Fruit fly (Drosophila melanogaster) whole organism, wandering third instar larva: ENCODE data around the gene Ir7f.

Experiments
- Abd-B ChIP-seq: fragments of >200 bp; optimal IDR thresholded peaks from 2 replicates; lab custom pipeline; 2017; ENCODE audit warnings: missing biosample characterization, missing genetic modification characterization
- CG32264 ChIP-seq: fragments of 200-800 bp; sonication (Bioruptor generic); optimal IDR thresholded peaks from 2 replicates; lab custom pipeline; 2016; ENCODE audit warnings: missing biosample characterization, missing genetic modification characterization
- CG9705 ChIP-seq: fragments of 200-800 bp; sonication (Bioruptor generic); optimal IDR thresholded peaks from 2 replicates; lab custom pipeline; 2018; ENCODE audit warnings: missing biosample characterization, mild to moderate bottlenecking, missing genetic modification characterization
- CrebA ChIP-seq: fragments of 200-800 bp; sonication (Bioruptor generic); optimal IDR thresholded peaks from 2 replicates; lab custom pipeline; 2016; ENCODE audit warnings: missing biosample characterization, mild to moderate bottlenecking, missing genetic modification characterization, borderline replicate concordance
- Dfd ChIP-seq: fragments of >200 bp; optimal IDR thresholded peaks from 2 replicates; lab custom pipeline; 2017; ENCODE audit warnings: missing biosample characterization, missing genetic modification characterization
- Dif ChIP-seq: fragments of 200-275, 200-300 bp; sonication (Bioruptor generic); optimal IDR thresholded peaks from 2 replicates; lab custom pipeline; 2018; ENCODE audit warnings: missing biosample characterization, missing genetic modification characterization; ENCODE audit not compliant: partially characterized antibody
- GATAd ChIP-seq: sonication (Bioruptor generic); optimal IDR thresholded peaks from 2 replicates; lab custom pipeline; 2016; ENCODE audit warnings: missing biosample characterization, missing genetic modification characterization
- HLH106 ChIP-seq: fragments of 200-800 bp; optimal IDR thresholded peaks from 3 replicates; lab custom pipeline; 2019; ENCODE audit warnings: missing biosample characterization, mild to moderate bottlenecking, missing genetic modification characterization, moderate library complexity
- Hnf4 ChIP-seq: fragments of 200-800 bp; sonication (Bioruptor generic); optimal IDR thresholded peaks from 2 replicates; lab custom pipeline; 2016; ENCODE audit warnings: missing biosample characterization, mild to moderate bottlenecking, missing genetic modification characterization
- Hr78 ChIP-seq: fragments of >200 bp; optimal IDR thresholded peaks from 2 replicates; lab custom pipeline; 2017; ENCODE audit warnings: missing biosample characterization, missing genetic modification characterization
- Hr83 ChIP-seq: fragments of 200-300 bp; sonication (Bioruptor generic); optimal IDR thresholded peaks from 2 replicates; lab custom pipeline; 2016; ENCODE audit warnings: missing biosample characterization, mild to moderate bottlenecking, missing genetic modification characterization, moderate library complexity; ENCODE audit not compliant: poor library complexity, severe bottlenecking
- Jra ChIP-seq: sonication (Bioruptor generic); optimal IDR thresholded peaks from 2 replicates; lab custom pipeline; 2016; ENCODE audit warnings: missing biosample characterization, missing genetic modification characterization
- Mio ChIP-seq: sonication (Bioruptor generic); optimal IDR thresholded peaks from 2 replicates; lab custom pipeline; 2016; ENCODE audit warnings: missing biosample characterization, missing genetic modification characterization
- Myc ChIP-seq: fragments of >200 bp; optimal IDR thresholded peaks from 2 replicates; lab custom pipeline; 2017
- N ChIP-seq: fragments of >200 bp; optimal IDR thresholded peaks from 2 replicates; lab custom pipeline; 2018; ENCODE audit warnings: missing biosample characterization, missing external identifiers, missing genetic modification characterization
- OdsH ChIP-seq: fragments of 200-800 bp; sonication (Bioruptor generic); optimal IDR thresholded peaks from 2 replicates; lab custom pipeline; 2016; ENCODE audit warnings: missing biosample characterization, mild to moderate bottlenecking, missing genetic modification characterization
- Rel ChIP-seq, 2 experiments: fragments of 200-800 bp; sonication (Bioruptor generic) in 1 of 2; optimal IDR thresholded peaks; 2 replicates in 1 of 2; 3 replicates in 1 of 2; lab custom pipeline; 2016 to 2019; ENCODE audit warnings: mild to moderate bottlenecking in 2 of 2, missing biosample characterization in 2 of 2, missing genetic modification characterization in 2 of 2, moderate library complexity in 1 of 2
- Sp1 ChIP-seq: fragments of 200-800 bp; sonication (Bioruptor generic); optimal IDR thresholded peaks from 3 replicates; lab custom pipeline; 2019; ENCODE audit warnings: missing biosample characterization, mild to moderate bottlenecking, missing genetic modification characterization, moderate library complexity
- Vsx2 ChIP-seq: fragments of 200-300, 225-300 bp; sonication (Bioruptor generic); optimal IDR thresholded peaks from 2 replicates; lab custom pipeline; 2018; ENCODE audit warnings: missing biosample characterization, missing genetic modification characterization; ENCODE audit not compliant: partially characterized antibody
- br ChIP-seq: fragments of 200-800 bp; sonication (Bioruptor generic); optimal IDR thresholded peaks from 2 replicates; lab custom pipeline; 2016; ENCODE audit warnings: missing biosample characterization, missing genetic modification characterization
- brk ChIP-seq: fragments of 200-800 bp; sonication (Bioruptor generic); optimal IDR thresholded peaks from 2 replicates; lab custom pipeline; 2016; ENCODE audit warnings: missing biosample characterization, mild to moderate bottlenecking, missing genetic modification characterization
- dl ChIP-seq, 2 experiments: fragments of 175-275, 200-275 bp in 1 of 2; fragments of 200-275 bp in 1 of 2; sonication (Bioruptor generic); optimal IDR thresholded peaks; lab custom pipeline; 2018; ENCODE audit warnings: mild to moderate bottlenecking in 2 of 2, missing biosample characterization in 2 of 2, missing genetic modification characterization in 2 of 2, moderate library complexity in 2 of 2; ENCODE audit not compliant: partially characterized antibody in 2 of 2, insufficient read depth in 1 of 2
- dmrt93B ChIP-seq: fragments of 200-800 bp; sonication (Bioruptor generic); optimal IDR thresholded peaks from 2 replicates; lab custom pipeline; 2018; ENCODE audit warnings: missing biosample characterization, mild to moderate bottlenecking, missing genetic modification characterization
- dsf ChIP-seq: sonication (Bioruptor generic); optimal IDR thresholded peaks from 2 replicates; lab custom pipeline; 2016; ENCODE audit warnings: missing biosample characterization, missing genetic modification characterization, borderline replicate concordance
- ey ChIP-seq: fragments of 200-800 bp; sonication (Bioruptor generic); optimal IDR thresholded peaks from 2 replicates; lab custom pipeline; 2016; ENCODE audit warnings: missing biosample characterization, missing genetic modification characterization
- foxo ChIP-seq, 2 experiments: fragments of 200-800 bp; sonication (Bioruptor generic); optimal IDR thresholded peaks; 2 replicates in 1 of 2; 3 replicates in 1 of 2; lab custom pipeline; 2016 to 2017; ENCODE audit warnings: missing biosample characterization in 2 of 2, missing genetic modification characterization in 2 of 2
- fru ChIP-seq: fragments of 200-800 bp; sonication (Bioruptor generic); optimal IDR thresholded peaks from 3 replicates; lab custom pipeline; 2016; ENCODE audit warnings: missing biosample characterization, mild to moderate bottlenecking, missing genetic modification characterization
- h ChIP-seq: fragments of 200-800 bp; sonication (Bioruptor generic); optimal IDR thresholded peaks from 3 replicates; lab custom pipeline; 2016; ENCODE audit warnings: missing biosample characterization, mild to moderate bottlenecking, missing genetic modification characterization
- jim ChIP-seq: fragments of 175-275, 200-325 bp; sonication (Bioruptor generic); optimal IDR thresholded peaks from 2 replicates; lab custom pipeline; 2016; ENCODE audit warnings: missing biosample characterization, mild to moderate bottlenecking, missing genetic modification characterization
- lola ChIP-seq: fragments of >200 bp; optimal IDR thresholded peaks from 2 replicates; lab custom pipeline; 2017; ENCODE audit warnings: missing biosample characterization, missing genetic modification characterization
- pan ChIP-seq: fragments of >200 bp; optimal IDR thresholded peaks from 2 replicates; lab custom pipeline; 2017
- psq ChIP-seq: fragments of 200-800 bp; sonication (Bioruptor generic); optimal IDR thresholded peaks from 3 replicates; lab custom pipeline; 2017; ENCODE audit warnings: missing biosample characterization, mild to moderate bottlenecking, missing genetic modification characterization, moderate library complexity
- rgr ChIP-seq: fragments of 200-800 bp; sonication (Bioruptor generic); optimal IDR thresholded peaks from 3 replicates; lab custom pipeline; 2016; ENCODE audit warnings: missing biosample characterization, mild to moderate bottlenecking, missing genetic modification characterization
- sage ChIP-seq: fragments of 200-800 bp; sonication (Bioruptor generic); optimal IDR thresholded peaks from 2 replicates; lab custom pipeline; 2016; ENCODE audit warnings: missing biosample characterization, mild to moderate bottlenecking, missing genetic modification characterization
- sv ChIP-seq: fragments of 200-800 bp; sonication (Bioruptor generic); optimal IDR thresholded peaks from 3 replicates; lab custom pipeline; 2016; ENCODE audit warnings: missing biosample characterization, missing genetic modification characterization
- tai ChIP-seq: sonication (Bioruptor generic); optimal IDR thresholded peaks from 2 replicates; lab custom pipeline; 2016; ENCODE audit warnings: missing biosample characterization, missing genetic modification characterization
- usp ChIP-seq: fragments of >200 bp; optimal IDR thresholded peaks from 2 replicates; lab custom pipeline; 2017; ENCODE audit warnings: missing biosample characterization, missing genetic modification characterization
- woc ChIP-seq: sonication (Bioruptor generic); optimal IDR thresholded peaks from 2 replicates; lab custom pipeline; 2016; ENCODE audit warnings: missing biosample characterization, mild to moderate bottlenecking, missing genetic modification characterization

Ir7f gene

DNA sequence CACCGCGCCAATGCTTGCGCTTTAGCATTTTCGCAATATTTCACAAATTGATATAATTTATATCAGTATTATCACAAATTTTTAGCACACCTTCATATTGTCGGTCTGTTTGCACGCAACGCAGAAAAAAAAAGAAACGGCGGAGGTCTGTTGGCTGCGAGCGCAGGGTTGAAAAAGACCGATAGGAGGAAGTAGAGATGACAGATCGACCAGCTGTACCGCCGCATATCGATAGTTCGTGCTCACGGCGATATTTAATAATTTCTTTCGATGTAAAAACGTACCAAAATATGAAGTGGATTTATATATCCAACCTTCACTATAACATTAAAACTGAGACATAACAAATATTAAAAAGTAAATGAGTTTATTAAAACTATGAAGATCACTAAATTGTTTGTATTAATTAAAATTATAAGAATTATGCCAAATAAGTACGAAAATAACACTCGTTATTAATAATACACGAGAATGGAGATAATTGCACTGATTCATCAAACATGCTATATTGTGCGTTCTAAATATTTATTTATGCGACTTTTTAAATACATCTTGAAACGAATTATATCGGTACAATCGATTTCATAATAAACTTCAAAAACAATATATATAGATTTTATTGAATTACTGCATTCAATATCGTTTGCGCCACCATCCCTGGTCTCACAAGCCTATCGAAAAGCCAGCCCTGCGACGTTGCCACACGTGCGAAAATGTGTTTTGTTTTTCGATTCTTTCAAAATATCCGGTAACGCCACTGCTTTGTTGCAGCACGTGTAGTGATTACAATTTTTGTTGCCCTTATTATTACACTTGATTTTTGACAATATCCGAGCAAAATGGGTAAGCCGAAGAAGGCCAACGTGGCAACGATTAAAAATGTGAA lies 17.6 kb upstream of the Ir7f start, which contains the start of the genes RpS6 and bys:
Gene RpS6 (minus strand): TSS at position 179 of the 886 bp plus-strand sequence.
Gene bys (plus strand): TSS at position 728 of the 886 bp plus-strand sequence.
- TF ChIP-seq Myc (lab: Kevin White, UChicago) = peak; percentile 47
- peak; percentile 93 for TF ChIP-seq Hr83 (GFP tag; lab: Kevin White, UChicago)
- TF ChIP-seq Abd-B (GFP tag; lab: Kevin White, UChicago) = no peak
- TF ChIP-seq foxo (GFP tag; optimal IDR thresholded peaks at IDR 0.05; lab: Kevin White, UChicago) = peak in 1 of 2 experiments; percentile 43
- no peak for TF ChIP-seq N
- no peak for TF ChIP-seq Vsx2 (GFP tag; lab: Kevin White, UChicago)
- peak; percentile 64 for TF ChIP-seq Sp1 (GFP tag; lab: Kevin White, UChicago)
- TF ChIP-seq Dfd (GFP tag; lab: Kevin White, UChicago) = no peak
- peak; percentile 41 for TF ChIP-seq Dif (GFP tag; lab: Kevin White, UChicago)
- peak; percentile 7 for TF ChIP-seq ey (GFP tag; lab: Kevin White, UChicago)
- peak; percentile 7 for TF ChIP-seq sage
- no peak for TF ChIP-seq CG32264 (GFP tag; lab: Kevin White, UChicago)
- peak; percentile 43 for TF ChIP-seq HLH106
- peak; percentile 19 for TF ChIP-seq OdsH
- TF ChIP-seq fru (GFP tag; lab: Kevin White, UChicago) = peak; percentile 19
- TF ChIP-seq rgr (GFP tag; lab: Kevin White, UChicago) = peak; percentile 67
- no peak for TF ChIP-seq tai (GFP tag; lab: Kevin White, UChicago)
- peak; percentile 38 for TF ChIP-seq h (GFP tag; lab: Kevin White, UChicago)
- peak; percentile 40 for TF ChIP-seq dmrt93B (GFP tag; lab: Kevin White, UChicago)
- TF ChIP-seq jim (GFP tag; lab: Kevin White, UChicago) = peak; percentile 57
- no peak for TF ChIP-seq usp
- peak; percentile 39 for TF ChIP-seq sv (GFP tag; lab: Kevin White, UChicago)
- peak; percentile 63 for TF ChIP-seq woc (GFP tag; lab: Kevin White, UChicago)
- peak; percentile 10 for TF ChIP-seq Jra (GFP tag; lab: Kevin White, UChicago)
- no peak for TF ChIP-seq lola (GFP tag; lab: Kevin White, UChicago)
- TF ChIP-seq dl (GFP tag; optimal IDR thresholded peaks at IDR 0.05; lab: Kevin White, UChicago; ENCODE audit: insufficient read depth in 1 of 2, partially characterized antibody in 2 of 2) = peak in 1 of 2 experiments; percentile 6
- TF ChIP-seq psq = peak; percentile 31
- peak; percentile 33 for TF ChIP-seq GATAd (GFP tag; lab: Kevin White, UChicago)
- no peak for TF ChIP-seq pan (lab: Kevin White, UChicago)
- TF ChIP-seq brk = peak; percentile 45
- peak; percentile 19 for TF ChIP-seq CG9705
- TF ChIP-seq Rel (GFP tag; optimal IDR thresholded peaks at IDR 0.05; lab: Kevin White, UChicago) = no peak
- TF ChIP-seq Rel (tag; optimal IDR thresholded peaks at IDR 0.05; lab: Kevin White, UChicago) = no peak
- no peak for TF ChIP-seq Mio (GFP tag; lab: Kevin White, UChicago)
- TF ChIP-seq dsf (GFP tag; lab: Kevin White, UChicago) = peak; percentile 44
- no peak for TF ChIP-seq Hr78 (GFP tag; lab: Kevin White, UChicago)
- peak; percentile 48 for TF ChIP-seq br
- peak; percentile 60 for TF ChIP-seq Hnf4 (GFP tag; lab: Kevin White, UChicago)
- no peak for TF ChIP-seq CrebA (GFP tag; lab: Kevin White, UChicago)

DNA sequence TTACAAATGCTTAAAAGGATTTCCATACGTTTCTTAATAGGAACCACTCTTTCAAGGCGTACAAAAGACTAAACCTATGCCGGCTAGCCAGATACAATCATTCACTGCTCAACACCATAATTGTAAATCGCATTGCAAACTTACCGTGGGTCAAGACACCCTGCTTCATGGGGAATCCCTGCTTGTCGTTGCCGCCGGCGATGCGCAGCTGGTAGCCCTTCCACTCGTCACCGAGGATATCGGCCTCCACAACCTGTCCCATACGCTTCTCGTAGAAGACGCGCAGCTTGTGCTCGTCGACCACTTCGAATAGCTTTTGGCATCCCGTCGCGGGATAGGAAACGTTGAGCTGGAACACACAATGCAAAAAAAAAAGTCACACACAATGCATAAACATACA lies 16.8 kb upstream of the Ir7f start:
- TF ChIP-seq Rel (GFP tag; optimal IDR thresholded peaks at IDR 0.05; lab: Kevin White, UChicago) (no peak), Rel (tag; optimal IDR thresholded peaks at IDR 0.05; lab: Kevin White, UChicago) (peak; percentile 88), sv (GFP tag; lab: Kevin White, UChicago) (no peak), h (GFP tag; lab: Kevin White, UChicago) (no peak), sage (no peak)
